Worm (Caenorhabditis elegans) whole organism, late embryonic: Measurements from ENCODE around the gene piga-1.

Experiments used
- C08G9.2 ChIP-seq: sonication (generic microtip); optimal IDR thresholded peaks from 2 replicates; lab custom pipeline; 2016; ENCODE audit warnings: mild to moderate bottlenecking, missing genetic modification characterization, moderate library complexity, missing compliant biosample characterization
- C38D4.7 ChIP-seq: fragments of 200-800 bp; sonication (Bioruptor generic); optimal IDR thresholded peaks from 2 replicates; lab custom pipeline; 2018; ENCODE audit warnings: mild to moderate bottlenecking, missing genetic modification characterization, moderate library complexity, missing compliant biosample characterization
- F13H6.1 ChIP-seq: sonication (generic microtip); optimal IDR thresholded peaks from 2 replicates; lab custom pipeline; 2016; ENCODE audit warnings: missing genetic modification characterization, missing compliant biosample characterization
- T23F11.4 ChIP-seq: fragments of 200-800 bp; sonication (Bioruptor generic); optimal IDR thresholded peaks from 2 replicates; lab custom pipeline; 2018; ENCODE audit warnings: mild to moderate bottlenecking, missing genetic modification characterization, missing compliant biosample characterization
- ceh-19 ChIP-seq: fragments of 200-800 bp; sonication (Bioruptor generic); optimal IDR thresholded peaks from 2 replicates; lab custom pipeline; 2018; ENCODE audit warnings: mild to moderate bottlenecking, missing genetic modification characterization, missing compliant biosample characterization
- ceh-2 ChIP-seq: sonication (generic microtip); optimal IDR thresholded peaks from 2 replicates; lab custom pipeline; 2016; ENCODE audit warnings: missing genotype, missing genetic modification characterization, missing compliant biosample characterization
- ceh-22 ChIP-seq: sonication (generic microtip); optimal IDR thresholded peaks from 2 replicates; lab custom pipeline; 2017; ENCODE audit warnings: missing biosample characterization, missing genetic modification characterization
- ceh-34 ChIP-seq: sonication (generic microtip); optimal IDR thresholded peaks from 2 replicates; lab custom pipeline; 2016; ENCODE audit warnings: mild to moderate bottlenecking, missing genetic modification characterization, missing compliant biosample characterization
- ceh-48 ChIP-seq: sonication (generic microtip); optimal IDR thresholded peaks from 2 replicates; lab custom pipeline; 2016; ENCODE audit warnings: missing genetic modification characterization, inconsistent platforms, missing compliant biosample characterization
- dmd-4 ChIP-seq: sonication (generic microtip); optimal IDR thresholded peaks from 2 replicates; lab custom pipeline; 2016; ENCODE audit warnings: borderline replicate concordance, missing genetic modification characterization, missing compliant biosample characterization
- dve-1 ChIP-seq: sonication (generic microtip); optimal IDR thresholded peaks from 2 replicates; lab custom pipeline; 2017; ENCODE audit warnings: antibody characterized with exemption, mild to moderate bottlenecking, missing genetic modification characterization, missing compliant biosample characterization
- elt-4 ChIP-seq: sonication (generic microtip); optimal IDR thresholded peaks from 2 replicates; lab custom pipeline; 2016; ENCODE audit warnings: missing genetic modification characterization, missing compliant biosample characterization
- ets-4 ChIP-seq: sonication (generic microtip); optimal IDR thresholded peaks from 2 replicates; lab custom pipeline; 2016; ENCODE audit warnings: missing genetic modification characterization, missing compliant biosample characterization
- eyg-1 ChIP-seq: sonication (generic microtip); optimal IDR thresholded peaks from 2 replicates; lab custom pipeline; 2016; ENCODE audit warnings: missing genotype, missing genetic modification characterization, missing compliant biosample characterization
- fkh-10 ChIP-seq: fragments of 150-350 bp; optimal IDR thresholded peaks from 2 replicates; lab custom pipeline; 2014; ENCODE audit warnings: missing biosample characterization, missing genetic modification reagents, missing genetic modification characterization
- fkh-6 ChIP-seq: sonication (generic microtip); optimal IDR thresholded peaks from 2 replicates; lab custom pipeline; 2016; ENCODE audit warnings: missing genetic modification characterization, missing compliant biosample characterization
- hlh-30 ChIP-seq: sonication (generic microtip); optimal IDR thresholded peaks from 2 replicates; lab custom pipeline; 2017; ENCODE audit warnings: antibody characterized with exemption, missing genetic modification characterization, missing compliant biosample characterization; ENCODE audit not compliant: insufficient read depth
- hlh-6 ChIP-seq: sonication (generic microtip); optimal IDR thresholded peaks from 2 replicates; lab custom pipeline; 2016; ENCODE audit warnings: missing genotype, missing genetic modification characterization, missing compliant biosample characterization
- lim-6 ChIP-seq: sonication (generic microtip); optimal IDR thresholded peaks from 2 replicates; lab custom pipeline; 2016; ENCODE audit warnings: missing genetic modification characterization, missing compliant biosample characterization
- lin-11 ChIP-seq: fragments of 200-800 bp; sonication (Bioruptor generic); optimal IDR thresholded peaks from 2 replicates; lab custom pipeline; 2018; ENCODE audit warnings: mild to moderate bottlenecking, missing genetic modification characterization, missing compliant biosample characterization
- madf-2 ChIP-seq: sonication (generic microtip); optimal IDR thresholded peaks from 2 replicates; lab custom pipeline; 2017; ENCODE audit warnings: missing genetic modification characterization, missing compliant biosample characterization
- nhr-11 ChIP-seq: fragments of 150-350 bp; optimal IDR thresholded peaks from 2 replicates; lab custom pipeline; 2014; ENCODE audit warnings: missing biosample characterization, missing genetic modification characterization
- nhr-232 ChIP-seq: sonication (generic microtip); optimal IDR thresholded peaks from 2 replicates; lab custom pipeline; 2016; ENCODE audit warnings: missing genetic modification characterization, missing compliant biosample characterization
- odd-2 ChIP-seq: sonication (generic microtip); optimal IDR thresholded peaks from 2 replicates; lab custom pipeline; 2017; ENCODE audit warnings: antibody characterized with exemption, mild to moderate bottlenecking, missing genetic modification characterization, missing compliant biosample characterization
- pag-3 ChIP-seq: sonication (generic microtip); optimal IDR thresholded peaks from 2 replicates; lab custom pipeline; 2016; ENCODE audit warnings: missing compliant biosample characterization, missing genetic modification characterization, borderline replicate concordance
- pat-9 ChIP-seq: fragments of 200-800 bp; sonication (Bioruptor generic); optimal IDR thresholded peaks from 2 replicates; lab custom pipeline; 2018; ENCODE audit warnings: mild to moderate bottlenecking, missing genetic modification characterization, moderate library complexity, missing compliant biosample characterization
- pax-1 ChIP-seq: fragments of 150-350 bp; optimal IDR thresholded peaks from 2 replicates; lab custom pipeline; 2014; ENCODE audit warnings: missing biosample characterization, missing genetic modification characterization
- pha-2 ChIP-seq: sonication (generic microtip); optimal IDR thresholded peaks from 2 replicates; lab custom pipeline; 2017; ENCODE audit warnings: mild to moderate bottlenecking, missing genetic modification characterization, missing compliant biosample characterization
- pha-4 ChIP-seq: fragments of 150-350 bp; optimal IDR thresholded peaks from 2 replicates; lab custom pipeline; 2018; ENCODE audit warnings: missing biosample characterization, missing genetic modification reagents, missing genetic modification characterization
- pqm-1 ChIP-seq: sonication (generic microtip); optimal IDR thresholded peaks from 2 replicates; lab custom pipeline; 2016; ENCODE audit warnings: missing genetic modification characterization, missing compliant biosample characterization
- sox-2 ChIP-seq: fragments of 200-800 bp; sonication (Bioruptor generic); IDR thresholded peaks from 2 replicates; pipeline ENCODE4 v1.3.6; 2022; ENCODE audit warnings: missing genetic modification reagents, missing genetic modification characterization, missing compliant biosample characterization
- syd-9 ChIP-seq: sonication (generic microtip); optimal IDR thresholded peaks from 2 replicates; lab custom pipeline; 2016; ENCODE audit warnings: mild to moderate bottlenecking, missing genetic modification characterization, moderate library complexity, missing compliant biosample characterization
- tbx-2 ChIP-seq: sonication (generic microtip); optimal IDR thresholded peaks from 2 replicates; lab custom pipeline; 2016; ENCODE audit warnings: missing genetic modification characterization, missing compliant biosample characterization
- tbx-7 ChIP-seq: sonication (generic microtip); optimal IDR thresholded peaks from 2 replicates; lab custom pipeline; 2016; ENCODE audit warnings: missing genotype, missing genetic modification characterization, missing compliant biosample characterization
- unc-42 ChIP-seq: sonication (generic microtip); optimal IDR thresholded peaks from 2 replicates; lab custom pipeline; 2016; ENCODE audit warnings: missing genotype, missing genetic modification characterization, missing compliant biosample characterization
- unc-55 ChIP-seq: sonication (generic microtip); optimal IDR thresholded peaks from 2 replicates; lab custom pipeline; 2017; ENCODE audit warnings: missing biosample characterization, missing genetic modification reagents, missing genetic modification characterization
- zip-5 ChIP-seq: sonication (generic microtip); optimal IDR thresholded peaks from 2 replicates; lab custom pipeline; 2016; ENCODE audit warnings: missing genetic modification characterization, missing compliant biosample characterization
- ztf-16 ChIP-seq: sonication (generic microtip); optimal IDR thresholded peaks from 2 replicates; lab custom pipeline; 2017; ENCODE audit warnings: missing genetic modification characterization, missing compliant biosample characterization

Gene piga-1

ce11 chrII:8640503-8640902 is 21.0 kb downstream of the piga-1 start:
- no peak for TF ChIP-seq T23F11.4
- TF ChIP-seq F13H6.1 (tag; lab: Kevin White, UChicago) = no peak
- TF ChIP-seq unc-42 = no peak
- TF ChIP-seq, all 69 proteins: peak for 0

- no peak for TF ChIP-seq zip-5 (tag; lab: Kevin White, UChicago)
- TF ChIP-seq lin-11 (tag; lab: Kevin White, UChicago) = no peak
- TF ChIP-seq nhr-232 (tag; lab: Kevin White, UChicago) = no peak
- TF ChIP-seq ceh-34 (tag; lab: Kevin White, UChicago) = no peak
- no peak for TF ChIP-seq nhr-11 (tag; lab: Kevin White, UChicago)
- TF ChIP-seq ceh-48 (tag; lab: Kevin White, UChicago) = no peak
- TF ChIP-seq pag-3 = no peak
- no peak for TF ChIP-seq ceh-2 (tag; lab: Kevin White, UChicago)
- no peak for TF ChIP-seq elt-4 (tag; lab: Kevin White, UChicago)
Measured at ce11 chrII:8639553-8639952, 22.0 kb downstream of the piga-1 start.

DNA sequence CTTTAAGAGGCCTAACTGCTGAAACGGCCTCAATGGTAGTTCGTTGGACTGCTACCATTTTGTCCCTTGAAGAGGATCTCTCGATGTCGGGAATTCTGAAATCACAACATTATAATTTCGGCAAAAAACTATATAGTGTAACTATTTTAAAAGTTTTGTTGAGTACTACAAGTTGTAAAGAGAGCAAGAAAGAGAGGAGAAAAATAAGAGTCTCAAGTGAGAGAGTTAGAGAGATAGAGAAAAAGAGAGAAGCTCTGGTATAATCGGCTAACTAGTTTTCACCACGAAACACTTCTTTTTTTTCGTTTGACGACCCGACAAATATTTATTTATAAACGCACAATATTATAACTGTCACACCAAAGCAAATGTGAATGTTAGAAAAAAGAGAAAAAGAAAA is 23.9 kb downstream of the piga-1 start, which contains the start of gene vab-9:
Gene vab-9, minus strand, starts transcription at position 101 of the 400 bp plus-strand sequence.
- TF ChIP-seq fkh-10 (GFP tag; lab: Kevin White, UChicago) (no peak), ceh-22 (tag; lab: Kevin White, UChicago) (no peak), elt-4 (tag; lab: Kevin White, UChicago) (no peak), fkh-6 (tag; lab: Kevin White, UChicago) (no peak), pha-2 (tag; lab: Kevin White, UChicago) (no peak), unc-55 (GFP tag; lab: Kevin White, UChicago) (no peak), ceh-19 (GFP tag; lab: Kevin White, UChicago) (no peak), odd-2 (tag; lab: Kevin White, UChicago) (no peak), dve-1 (tag; lab: Kevin White, UChicago) (no peak), ceh-34 (tag; lab: Kevin White, UChicago) (no peak), pqm-1 (tag; lab: Kevin White, UChicago) (no peak), nhr-11 (tag; lab: Kevin White, UChicago) (no peak), lim-6 (tag; lab: Kevin White, UChicago) (no peak), ets-4 (tag; lab: Kevin White, UChicago) (no peak), dmd-4 (tag; lab: Kevin White, UChicago) (no peak), pat-9 (no peak), eyg-1 (tag; lab: Kevin White, UChicago) (no peak), tbx-2 (no peak), C08G9.2 (tag; lab: Kevin White, UChicago) (no peak)

DNA sequence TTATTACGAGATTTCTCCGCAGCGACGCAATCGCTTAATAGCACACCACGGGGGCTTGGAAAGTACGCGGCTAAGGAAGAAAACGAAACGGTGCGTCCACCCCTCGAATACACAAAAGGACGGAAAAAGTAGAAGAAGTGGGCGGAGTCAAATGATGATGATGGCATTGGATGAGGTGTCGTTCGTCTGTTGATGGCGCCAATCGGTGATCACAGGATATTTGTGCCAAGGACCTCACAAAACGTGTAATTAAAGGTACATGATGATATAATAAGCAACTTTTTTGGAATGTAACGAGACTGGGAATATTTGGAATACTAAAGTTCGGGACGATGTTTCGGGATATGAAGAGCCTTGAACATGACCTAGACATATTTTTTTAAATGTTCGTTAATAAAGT is 27.1 kb downstream of the piga-1 start, which contains the start of gene cutl-12:
Gene cutl-12, minus strand, starts transcription at position 101 of the 400 bp plus-strand sequence.
- TF ChIP-seq pax-1 (no peak), ets-4 (tag; lab: Kevin White, UChicago) (no peak), unc-55 (GFP tag; lab: Kevin White, UChicago) (no peak), ceh-22 (tag; lab: Kevin White, UChicago) (no peak), pha-4 (no peak), ztf-16 (tag; lab: Kevin White, UChicago) (no peak), dmd-4 (tag; lab: Kevin White, UChicago) (no peak), pqm-1 (tag; lab: Kevin White, UChicago) (no peak), sox-2 (no peak), tbx-2 (no peak), C38D4.7 (GFP tag; lab: Kevin White, UChicago) (no peak), F13H6.1 (tag; lab: Kevin White, UChicago) (no peak), madf-2 (tag; lab: Kevin White, UChicago) (no peak), dve-1 (tag; lab: Kevin White, UChicago) (no peak), nhr-11 (tag; lab: Kevin White, UChicago) (no peak), hlh-6 (tag; lab: Kevin White, UChicago) (no peak), syd-9 (tag; lab: Kevin White, UChicago) (no peak), tbx-7 (no peak), hlh-30 (tag; lab: Kevin White, UChicago) (no peak)
